Worm (Caenorhabditis elegans): ENCODE data around the gene F54H12.5.

F54H12.5 gene

DNA sequence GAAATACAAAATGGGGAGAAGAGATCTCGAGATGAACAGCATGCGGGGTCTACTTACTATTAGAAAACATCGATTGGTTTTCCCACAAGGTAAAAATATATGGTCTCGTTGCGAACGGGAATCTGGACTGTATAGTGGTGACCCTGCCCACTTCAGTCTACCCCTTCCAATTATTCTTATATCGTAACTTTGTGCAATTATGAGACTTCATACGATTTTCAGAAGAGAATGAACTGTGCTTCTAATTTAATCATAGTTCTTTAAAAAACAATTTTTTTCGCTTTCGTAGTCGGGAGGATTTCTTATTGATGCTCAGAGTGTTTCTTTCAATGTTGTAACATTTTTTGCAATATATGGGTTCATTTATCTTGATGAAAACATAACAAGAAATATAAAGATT is at the start of gene F54H12.5:
Gene F54H12.5 (minus strand): TSS at position 101 of the 400 bp plus-strand sequence.
- TF ChIP-seq dao-5 (tag; optimal IDR thresholded peaks at IDR 0.05) (no peak), W03F9.2 (tag; optimal IDR thresholded peaks at IDR 0.05) (no peak), him-1 (tag; optimal IDR thresholded peaks at IDR 0.05) (no peak)

ce11 chrIII:8020823-8021332 is 48.9 kb upstream of the F54H12.5 start, which contains the start of gene lin-36:
TSS of gene lin-36 (minus strand) at chrIII:8020873.
- TF ChIP-seq W03F9.2 (tag; optimal IDR thresholded peaks at IDR 0.05) (peak; percentile 72), dao-5 (tag; optimal IDR thresholded peaks at IDR 0.05) (no peak), him-1 (tag; optimal IDR thresholded peaks at IDR 0.05) (no peak)

DNA sequence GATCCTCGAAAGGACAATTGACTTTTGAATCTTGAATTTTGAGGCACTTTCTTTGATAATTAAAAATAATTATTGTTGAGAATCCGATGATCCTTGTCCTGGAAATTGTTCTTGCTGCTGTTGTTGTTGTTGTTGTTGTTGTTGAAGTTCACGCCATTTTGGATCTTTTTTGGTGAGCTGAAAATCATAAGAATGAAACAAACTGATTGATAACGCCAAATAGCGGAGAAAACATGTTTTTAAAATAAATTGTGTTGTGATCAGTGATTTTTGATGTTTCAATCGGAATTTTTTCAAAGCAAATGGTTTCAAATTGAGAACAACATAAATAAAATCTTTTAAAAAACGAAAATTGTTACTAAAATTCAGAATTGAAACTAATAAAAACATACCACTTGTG is 45.1 kb upstream of the F54H12.5 start:
- no peak for TF ChIP-seq him-1 (tag; optimal IDR thresholded peaks at IDR 0.05)
- TF ChIP-seq W03F9.2 (tag; optimal IDR thresholded peaks at IDR 0.05), result no peak
- TF ChIP-seq dao-5 (tag; optimal IDR thresholded peaks at IDR 0.05), result no peak

ce11 chrIII:8016438-8016837 is 44.5 kb upstream of the F54H12.5 start, which contains the start of gene F44B9.5:
TSS of gene F44B9.5 (minus strand) at chrIII:8016538.
- TF ChIP-seq him-1 (tag; optimal IDR thresholded peaks at IDR 0.05), result no peak
- TF ChIP-seq W03F9.2 (tag; optimal IDR thresholded peaks at IDR 0.05), result no peak
- no peak for TF ChIP-seq dao-5 (tag; optimal IDR thresholded peaks at IDR 0.05)

DNA sequence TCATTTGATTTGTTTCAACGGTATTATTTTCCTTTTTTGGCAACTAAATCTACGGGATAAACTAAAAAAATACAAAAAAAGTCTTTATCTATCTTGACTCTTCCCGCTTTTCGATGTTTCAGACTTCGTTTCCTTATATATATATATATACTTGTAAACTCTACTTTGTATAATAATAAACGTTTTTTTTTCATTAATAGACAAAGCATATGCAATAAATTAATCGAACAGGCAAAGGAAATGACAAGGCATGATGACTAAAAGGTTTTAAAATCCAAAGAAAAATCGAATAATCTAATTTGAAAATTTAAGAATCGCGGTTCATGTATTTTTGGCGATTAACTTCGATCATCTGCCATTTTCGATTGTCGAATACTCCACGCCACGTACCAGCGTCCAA is 41.6 kb upstream of the F54H12.5 start:
- TF ChIP-seq him-1 (tag; optimal IDR thresholded peaks at IDR 0.05) (no peak), dao-5 (tag; optimal IDR thresholded peaks at IDR 0.05) (no peak), W03F9.2 (tag; optimal IDR thresholded peaks at IDR 0.05) (no peak)

DNA sequence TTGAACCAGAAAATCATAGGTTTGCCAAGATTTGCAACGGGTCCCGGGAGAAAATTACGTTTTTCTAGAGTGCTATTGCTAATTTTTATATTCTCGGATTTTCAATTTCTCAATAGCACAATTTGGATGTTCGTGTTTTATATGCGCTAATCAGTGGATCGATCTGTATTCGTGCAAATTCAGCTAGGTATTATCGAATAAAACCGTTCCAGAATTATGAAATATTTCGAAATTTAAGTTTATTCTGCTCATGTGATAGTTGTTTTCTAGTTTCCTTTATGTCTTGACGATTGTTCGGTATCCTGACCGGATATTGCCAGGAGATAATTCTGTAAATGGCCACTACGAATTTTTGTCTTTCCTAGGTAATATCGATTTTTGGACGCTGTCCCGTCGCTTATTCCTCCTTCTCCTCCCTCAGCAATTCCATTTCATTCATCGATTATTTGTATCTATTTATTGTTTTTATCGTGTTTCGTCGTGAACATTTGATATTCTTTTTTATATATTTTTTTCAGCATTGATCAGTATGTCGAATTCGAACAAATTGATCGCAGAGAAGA is 38.4 kb upstream of the F54H12.5 start, which contains the start of gene cit-1.2:
Gene cit-1.2 (plus strand): TSS at position 513 of the 563 bp plus-strand sequence.
- TF ChIP-seq W03F9.2 (tag; optimal IDR thresholded peaks at IDR 0.05) (no peak), dao-5 (tag; optimal IDR thresholded peaks at IDR 0.05) (no peak), him-1 (tag; optimal IDR thresholded peaks at IDR 0.05) (no peak)

DNA sequence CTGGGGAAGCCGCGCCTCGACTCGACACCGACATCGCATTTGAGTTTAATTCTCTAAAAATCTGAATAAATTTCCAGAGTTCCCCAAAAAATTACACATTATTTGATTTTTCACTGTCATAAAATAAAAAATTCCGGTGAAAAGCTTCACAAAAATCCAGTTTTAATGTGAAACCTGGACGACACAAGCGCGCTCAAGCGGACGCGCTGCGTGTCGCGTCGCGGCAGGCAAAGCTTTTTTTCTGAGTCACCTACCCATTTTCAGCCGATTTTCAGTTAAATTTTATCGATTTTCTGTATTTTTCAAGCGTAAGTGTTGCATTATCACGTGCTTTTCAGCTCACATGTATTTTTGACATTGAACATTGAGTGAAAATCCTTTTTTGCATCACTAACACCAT is 37.8 kb upstream of the F54H12.5 start, which contains the start of gene cit-1.1:
Gene cit-1.1 (minus strand): TSS at position 53 of the 400 bp plus-strand sequence.
- no peak for TF ChIP-seq dao-5 (tag; optimal IDR thresholded peaks at IDR 0.05)
- peak; percentile 27 for TF ChIP-seq W03F9.2 (tag; optimal IDR thresholded peaks at IDR 0.05)
- TF ChIP-seq him-1 (tag; optimal IDR thresholded peaks at IDR 0.05), result no peak

ce11 chrIII:8004091-8004490 is 32.1 kb upstream of the F54H12.5 start, which contains the start of gene C06G4.6:
TSS of gene C06G4.6 (plus strand) at chrIII:8004391.
- no peak for TF ChIP-seq dao-5 (tag; optimal IDR thresholded peaks at IDR 0.05)
- no peak for TF ChIP-seq W03F9.2 (tag; optimal IDR thresholded peaks at IDR 0.05)
- no peak for TF ChIP-seq him-1 (tag; optimal IDR thresholded peaks at IDR 0.05)

DNA sequence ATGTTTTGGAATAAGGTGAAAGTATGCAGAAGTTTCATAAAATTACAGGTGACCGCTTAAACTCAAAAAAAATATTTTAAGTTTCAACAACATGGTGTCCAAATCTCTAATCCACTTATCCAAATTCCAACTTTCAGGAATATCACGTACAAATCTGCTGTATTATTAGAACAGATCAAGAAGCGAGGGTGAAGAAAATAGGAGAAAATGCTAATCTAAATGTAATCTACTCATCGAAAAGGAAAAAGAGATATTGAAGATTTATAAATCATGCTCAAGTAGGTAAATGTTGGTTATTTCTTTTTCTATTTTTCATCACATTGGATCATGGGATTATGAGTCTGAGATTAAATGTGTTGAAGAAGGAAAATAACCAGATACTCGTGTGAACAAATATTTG is 29.6 kb upstream of the F54H12.5 start:
- TF ChIP-seq dao-5 (tag; optimal IDR thresholded peaks at IDR 0.05), result no peak
- TF ChIP-seq W03F9.2 (tag; optimal IDR thresholded peaks at IDR 0.05), result no peak
- TF ChIP-seq him-1 (tag; optimal IDR thresholded peaks at IDR 0.05), result no peak

DNA sequence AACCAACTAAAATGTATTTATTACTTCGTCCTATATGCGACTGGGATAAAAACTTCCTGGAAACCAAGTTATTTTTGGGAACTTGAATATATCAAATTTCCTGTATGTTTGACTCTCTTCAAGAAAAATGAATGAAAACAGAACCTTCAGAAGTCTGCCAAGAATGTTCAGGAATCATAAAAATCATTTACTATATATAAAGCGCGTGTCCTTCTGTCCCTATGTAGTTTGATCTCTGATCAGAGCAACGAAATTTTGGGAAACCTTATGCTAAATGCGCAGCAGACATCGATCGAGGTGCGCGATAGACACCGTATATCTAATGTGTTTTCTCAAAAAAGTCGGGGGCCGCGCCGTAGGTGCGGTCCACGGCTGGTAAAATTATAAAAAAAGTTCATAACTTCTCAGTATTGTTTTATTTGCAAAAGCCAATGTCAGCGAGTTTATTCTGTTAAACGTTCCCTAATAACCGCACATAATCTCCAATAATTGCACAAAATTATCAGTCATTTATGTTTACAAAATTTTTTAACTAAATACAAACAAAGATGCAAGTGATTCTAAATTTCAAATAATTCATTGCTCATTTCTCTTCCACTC is 25.6 kb upstream of the F54H12.5 start:
- TF ChIP-seq dao-5 (tag; optimal IDR thresholded peaks at IDR 0.05) (no peak), him-1 (tag; optimal IDR thresholded peaks at IDR 0.05) (no peak), W03F9.2 (tag; optimal IDR thresholded peaks at IDR 0.05) (no peak)

- TF ChIP-seq him-1 (tag; optimal IDR thresholded peaks at IDR 0.05) (no peak), dao-5 (tag; optimal IDR thresholded peaks at IDR 0.05) (no peak), W03F9.2 (tag; optimal IDR thresholded peaks at IDR 0.05) (no peak)
Observed at ce11 chrIII:7996353-7996752, 24.4 kb upstream of the F54H12.5 start, which contains the start of gene npr-17. TSS of gene npr-17 (minus strand) at chrIII:7996453.

ce11 chrIII:7986585-7987171 is 14.7 kb upstream of the F54H12.5 start, which contains the start of gene hrpk-2:
TSS of gene hrpk-2 (plus strand) at chrIII:7987121.
- TF ChIP-seq him-1 (tag; optimal IDR thresholded peaks at IDR 0.05), result no peak
- TF ChIP-seq W03F9.2 (tag; optimal IDR thresholded peaks at IDR 0.05), result peak; percentile 20
- no peak for TF ChIP-seq dao-5 (tag; optimal IDR thresholded peaks at IDR 0.05)

DNA sequence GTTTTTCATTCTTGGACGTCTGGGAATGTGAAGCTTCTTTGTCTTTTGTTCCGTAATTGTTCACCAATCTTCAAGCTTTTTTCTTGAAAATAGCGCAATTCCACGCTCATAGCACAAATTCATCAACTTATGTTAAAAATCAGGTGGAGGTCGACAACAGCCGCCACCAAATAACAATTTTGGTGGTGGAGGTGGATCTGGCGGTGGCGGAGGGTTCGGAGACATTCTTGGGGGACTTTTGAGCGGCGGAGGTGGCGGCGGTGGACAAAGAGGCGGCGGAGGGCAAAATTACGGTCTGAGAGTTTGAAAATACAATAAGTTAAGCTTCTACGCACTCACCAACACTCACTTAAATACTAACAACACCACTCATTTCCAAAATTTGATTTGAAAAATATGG is 10.0 kb upstream of the F54H12.5 start:
- no peak for TF ChIP-seq him-1 (tag; optimal IDR thresholded peaks at IDR 0.05)
- TF ChIP-seq W03F9.2 (tag; optimal IDR thresholded peaks at IDR 0.05), result no peak
- TF ChIP-seq dao-5 (tag; optimal IDR thresholded peaks at IDR 0.05), result no peak

- no peak for TF ChIP-seq him-1 (tag; optimal IDR thresholded peaks at IDR 0.05)
- TF ChIP-seq dao-5 (tag; optimal IDR thresholded peaks at IDR 0.05), result no peak
- no peak for TF ChIP-seq W03F9.2 (tag; optimal IDR thresholded peaks at IDR 0.05)
Observed at ce11 chrIII:7981233-7981632, 9.3 kb upstream of the F54H12.5 start.
